Fruit fly (Drosophila melanogaster) whole organism, embryonic: ENCODE measurements around the gene CG32432.

Source experiments
- CG17361 ChIP-seq: fragments of 200-800 bp; sonication (Bioruptor generic); IDR thresholded peaks from 3 replicates; pipeline ENCODE4 v1.3.6; 2022; ENCODE audit warnings: missing biosample characterization, missing genetic modification characterization
- CG32772 ChIP-seq: fragments of 200-800 bp; sonication (Bioruptor generic); IDR thresholded peaks from 2 replicates; pipeline ENCODE4 v1.3.6; 2022; ENCODE audit warnings: missing biosample characterization, missing genetic modification characterization
- CG6854 ChIP-seq: fragments of 200-800 bp; sonication (Bioruptor generic); optimal IDR thresholded peaks from 3 replicates; lab custom pipeline; 2017; ENCODE audit warnings: missing biosample characterization, mild to moderate bottlenecking, missing genetic modification characterization
- Drgx ChIP-seq: fragments of 200-800 bp; sonication (Bioruptor generic); IDR thresholded peaks from 2 replicates; pipeline ENCODE4 v1.3.6; 2022; ENCODE audit warnings: missing biosample characterization, missing genetic modification characterization
- Scr ChIP-seq: fragments of 200-800 bp; sonication (Bioruptor generic); IDR thresholded peaks from 2 replicates; pipeline ENCODE4 v1.3.6; 2022; ENCODE audit warnings: missing biosample characterization, missing genetic modification characterization; ENCODE audit not compliant: partially characterized antibody
- Sry-β ChIP-seq: fragments of 200-800 bp; sonication (Bioruptor generic); optimal IDR thresholded peaks from 2 replicates; lab custom pipeline; 2018; ENCODE audit warnings: missing biosample characterization, mild to moderate bottlenecking, missing genetic modification characterization, moderate library complexity
- chm ChIP-seq: fragments of 200-800 bp; sonication (Bioruptor generic); IDR thresholded peaks from 2 replicates; pipeline ENCODE4 v1.3.6; 2022; ENCODE audit warnings: missing biosample characterization, missing genetic modification characterization
- hbn ChIP-seq: fragments of 200-800 bp; sonication (Bioruptor generic); IDR thresholded peaks from 2 replicates; pipeline ENCODE4 v1.3.6; 2022; ENCODE audit warnings: missing biosample characterization, missing genetic modification characterization; ENCODE audit not compliant: partially characterized antibody
- pan ChIP-seq, 4 experiments: fragments of >200 bp in 3 of 4; fragments of 200-800 bp in 1 of 4; sonication (Bioruptor generic) in 1 of 4; optimal IDR thresholded peaks in 3 of 4; IDR thresholded peaks in 1 of 4; 2 replicates each; pipeline versions ENCODE4 v1.3.6 to Lab custom; 2017 to 2022; ENCODE audit warnings: missing biosample characterization in 2 of 4, missing genetic modification characterization in 2 of 4, mixed read lengths in 1 of 4

DNA sequence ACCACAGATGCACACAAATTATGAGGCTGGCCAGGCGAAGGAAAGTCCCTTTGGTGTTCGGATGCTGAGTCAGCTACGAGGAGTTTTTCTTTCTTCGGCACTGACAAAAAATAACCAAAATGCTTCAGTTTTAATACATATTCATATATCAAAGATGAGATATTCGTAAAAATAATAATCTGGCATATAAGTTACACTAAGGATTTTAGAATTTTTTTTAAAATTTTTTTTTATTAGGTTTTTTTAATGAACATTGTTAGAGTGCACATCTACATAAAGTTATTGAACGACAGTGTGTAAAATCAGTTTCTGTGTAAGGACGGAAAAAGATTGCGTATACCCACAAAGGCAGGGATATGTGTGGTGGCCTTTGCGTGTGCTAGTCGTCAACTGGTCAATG lies 22.0 kb upstream of the CG32432 start:
- TF ChIP-seq CG6854 (GFP tag; lab: Kevin White, UChicago) (no peak), pan (optimal IDR thresholded peaks at IDR 0.05; lab: Kevin White, UChicago) (no peak), pan (GFP tag; optimal IDR thresholded peaks at IDR 0.05 in 1 of 2, IDR thresholded peaks at IDR 0.05 in 1 of 2) (no peak), hbn (no peak), chm (GFP tag; lab: Robert Waterston, UW) (no peak), Sry-β (GFP tag; lab: Kevin White, UChicago) (no peak), Drgx (GFP tag; lab: Robert Waterston, UW) (no peak), CG17361 (GFP tag; lab: Robert Waterston, UW) (no peak), Scr (GFP tag; lab: Robert Waterston, UW) (no peak), CG32772 (GFP tag; lab: Robert Waterston, UW) (no peak)
